Fruit fly (Drosophila melanogaster): ENCODE measurements around the gene CG8028.

Gene CG8028

dm6 chrX:19323835-19324133 lies 43.6 kb upstream of the CG8028 start:
- TF ChIP-seq CG10274 (GFP tag; optimal IDR thresholded peaks at IDR 0.05) (peak; percentile 74), vfl (GFP tag; optimal IDR thresholded peaks at IDR 0.05) (peak; percentile 78), CG17359 (tag; optimal IDR thresholded peaks at IDR 0.05) (peak; percentile 85), tin (GFP tag; optimal IDR thresholded peaks at IDR 0.05) (peak; percentile 79), CG8944 (GFP tag; optimal IDR thresholded peaks at IDR 0.05) (peak; percentile 48), Med (GFP tag) (peak; percentile 96), slou (GFP tag; optimal IDR thresholded peaks at IDR 0.05) (peak; percentile 34), CG31224 (GFP tag; IDR thresholded peaks at IDR 0.05) (peak; percentile 71), ara (GFP tag; IDR thresholded peaks at IDR 0.05) (peak; percentile 55), ems (GFP tag; optimal IDR thresholded peaks at IDR 0.05) (peak; percentile 76), Ets97D (GFP tag; optimal IDR thresholded peaks at IDR 0.05) (peak; percentile 26), HHEX (GFP tag; optimal IDR thresholded peaks at IDR 0.05) (peak; percentile 80), al (GFP tag; IDR thresholded peaks at IDR 0.05) (peak; percentile 83; the same call in 1 of the 2 replicates), NK7.1 (GFP tag; optimal IDR thresholded peaks at IDR 0.05) (no peak), fd3F (GFP tag; optimal IDR thresholded peaks at IDR 0.05) (peak; percentile 71), sc (optimal IDR thresholded peaks at IDR 0.05) (no peak), sc (GFP tag; optimal IDR thresholded peaks at IDR 0.05) (peak; percentile 14), wek (GFP tag; optimal IDR thresholded peaks at IDR 0.05) (peak; percentile 5), CkIIα-i1 (GFP tag; IDR thresholded peaks at IDR 0.05) (no peak), eve (GFP tag; optimal IDR thresholded peaks at IDR 0.05) (no peak), Nf-YB (GFP tag; optimal IDR thresholded peaks at IDR 0.05) (peak; percentile 53), hb (GFP tag; IDR thresholded peaks at IDR 0.05; ENCODE audit: partially characterized antibody) (no peak), luna (GFP tag; optimal IDR thresholded peaks at IDR 0.05) (peak; percentile 31), CG8281 (tag; optimal IDR thresholded peaks at IDR 0.05) (peak; percentile 34), Mrtf (GFP tag; IDR thresholded peaks at IDR 0.05) (peak; percentile 77), pum (GFP tag; optimal IDR thresholded peaks at IDR 0.05) (peak; percentile 39), sr (GFP tag; IDR thresholded peaks at IDR 0.05) (no peak), amos (GFP tag; IDR thresholded peaks at IDR 0.05; ENCODE audit: partially characterized antibody) (no peak), stwl (tag; optimal IDR thresholded peaks at IDR 0.05) (no peak), zf30C (GFP tag; optimal IDR thresholded peaks at IDR 0.05) (peak; percentile 82), TFAM (GFP tag; optimal IDR thresholded peaks at IDR 0.05) (no peak), Gug (GFP tag; IDR thresholded peaks at IDR 0.05) (peak; percentile 68), CG17186 (GFP tag; optimal IDR thresholded peaks at IDR 0.05) (peak; percentile 19), kah (GFP tag; optimal IDR thresholded peaks at IDR 0.05) (peak; percentile 66), CG2199 (GFP tag; IDR thresholded peaks at IDR 0.05) (peak; percentile 56; the same call in 1 of the 3 replicates), CG3838 (GFP tag; optimal IDR thresholded peaks at IDR 0.05) (peak; percentile 74), chinmo (GFP tag; IDR thresholded peaks at IDR 0.05; ENCODE audit: partially characterized antibody) (0 out of 4 replicates have a peak, but pooled peaks have one; percentile 37), CG11695 (GFP tag; IDR thresholded peaks at IDR 0.05) (peak; percentile 70), vvl (GFP tag; IDR thresholded peaks at IDR 0.05) (peak; percentile 86), br (optimal IDR thresholded peaks at IDR 0.05) (no peak), dysf (GFP tag; IDR thresholded peaks at IDR 0.05) (peak; percentile 89), Mad (GFP tag; optimal IDR thresholded peaks at IDR 0.05) (peak; percentile 65), Eip74EF (GFP tag; optimal IDR thresholded peaks at IDR 0.05) (peak in 1 of 2 experiments; percentile 41), onecut (GFP tag; IDR thresholded peaks at IDR 0.05) (peak; percentile 71), tio (GFP tag; optimal IDR thresholded peaks at IDR 0.05) (peak; percentile 49), dmrt11E (tag; optimal IDR thresholded peaks at IDR 0.05) (peak; percentile 69), zen2 (GFP tag; IDR thresholded peaks at IDR 0.05; ENCODE audit: partially characterized antibody) (no peak), fru (optimal IDR thresholded peaks at IDR 0.05) (no peak), jing (GFP tag; optimal IDR thresholded peaks at IDR 0.05) (peak; percentile 64), CG11093 (GFP tag; IDR thresholded peaks at IDR 0.05) (peak; percentile 66; the same call in 2 of the 3 replicates), Hr51 (GFP tag; optimal IDR thresholded peaks at IDR 0.05) (peak; percentile 76 to 83), CG3065 (GFP tag; optimal IDR thresholded peaks at IDR 0.05) (peak; percentile 7)
